Fruit fly (Drosophila melanogaster): ENCODE measurements around the gene CG3430.

CG3430 gene

DNA sequence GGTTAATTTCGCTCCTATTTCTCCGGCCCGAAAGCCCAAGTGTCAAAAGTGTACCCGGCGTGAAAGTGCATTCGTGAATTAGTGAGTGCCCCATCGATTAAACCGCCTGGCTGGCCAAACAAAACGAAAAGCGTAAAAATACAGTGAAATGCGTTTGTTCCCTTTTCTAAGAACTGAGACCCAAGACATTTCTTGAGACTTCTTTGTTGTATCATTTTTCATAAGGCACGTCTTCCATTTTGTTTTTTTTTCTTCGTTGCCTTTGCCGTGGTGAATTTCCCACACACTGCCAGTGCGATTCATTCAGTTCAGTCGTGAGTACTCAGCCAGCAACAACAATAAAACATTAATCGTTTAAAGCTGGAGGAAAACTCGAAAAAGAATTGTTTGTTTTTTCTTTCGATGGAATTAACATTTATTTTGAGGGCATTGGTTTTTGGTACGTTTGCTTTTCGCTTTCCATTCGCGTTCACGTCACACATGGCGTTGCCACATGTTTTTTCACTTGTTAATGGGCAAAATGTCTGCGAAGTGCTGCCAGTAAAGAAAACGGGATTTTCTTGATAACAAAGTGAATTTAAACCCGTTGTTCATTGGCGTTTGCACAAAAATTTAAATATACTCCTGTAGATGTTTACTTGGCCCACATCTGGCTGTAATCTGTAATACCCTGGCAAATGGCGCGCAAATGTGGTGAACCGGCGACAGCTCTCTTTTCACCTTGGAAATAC is 35.3 kb upstream of the CG3430 start (continued):
- TF ChIP-seq CG17359 (tag; optimal IDR thresholded peaks at IDR 0.05), result peak; percentile 14
- TF ChIP-seq gfzf (GFP tag; optimal IDR thresholded peaks at IDR 0.05), result peak; percentile 19
- peak in 1 of 2 experiments; percentile 3 for TF ChIP-seq Pdp1 (GFP tag; optimal IDR thresholded peaks at IDR 0.05)
- peak; percentile 16 for TF ChIP-seq pzg (GFP tag; optimal IDR thresholded peaks at IDR 0.05)
- TF ChIP-seq pros (GFP tag; optimal IDR thresholded peaks at IDR 0.05), result peak; percentile 95
- peak; percentile 19 for TF ChIP-seq Sin3A (optimal IDR thresholded peaks at IDR 0.05)
- peak in 1 of 2 experiments; percentile 7 for TF ChIP-seq bsh (GFP tag; optimal IDR thresholded peaks at IDR 0.05)
- TF ChIP-seq BEAF-32 (GFP tag; optimal IDR thresholded peaks at IDR 0.05), result peak; percentile 21
- peak; percentile 3 for TF ChIP-seq ERR (GFP tag; optimal IDR thresholded peaks at IDR 0.05)
- peak; percentile 2; the same call in 1 of the 2 replicates for TF ChIP-seq chm (GFP tag; IDR thresholded peaks at IDR 0.05)
- TF ChIP-seq insv (GFP tag; optimal IDR thresholded peaks at IDR 0.05), result peak in 1 of 2 experiments; percentile 26
- TF ChIP-seq CG14710 (tag; optimal IDR thresholded peaks at IDR 0.05), result peak; percentile 5

DNA sequence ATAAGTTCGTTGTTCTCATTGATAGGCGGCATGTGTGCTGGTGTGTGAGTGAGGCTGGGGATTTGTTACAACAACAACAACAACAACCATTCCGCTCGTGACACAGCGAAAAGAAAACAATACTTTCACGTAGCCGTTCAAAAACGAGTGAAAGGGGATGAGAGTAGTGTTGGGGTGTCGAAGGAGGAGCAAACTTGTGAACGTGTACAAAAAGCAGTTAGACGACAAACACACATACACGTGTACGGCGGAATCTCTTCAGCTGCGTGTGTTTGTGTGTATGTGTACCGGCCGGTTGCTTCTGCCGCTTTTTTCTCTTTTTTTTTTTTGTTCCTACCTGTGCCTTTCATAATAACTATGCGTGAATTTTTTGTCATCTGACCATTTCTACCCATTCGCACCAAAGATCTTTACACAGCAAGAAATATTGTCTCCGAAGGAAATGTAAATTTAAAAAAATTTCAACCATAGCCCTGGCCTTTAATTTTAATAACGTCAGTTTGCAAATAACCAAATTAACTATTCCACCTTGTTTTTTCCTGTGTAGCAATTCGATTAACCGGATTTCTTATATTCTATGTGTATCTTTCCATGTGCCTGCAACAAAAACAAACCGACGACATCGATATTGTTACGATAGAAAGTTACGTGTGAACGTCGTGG is 34.6 kb upstream of the CG3430 start:
- TF ChIP-seq CG33213 (GFP tag; optimal IDR thresholded peaks at IDR 0.05), result peak; percentile 42
- peak; percentile 8 for TF ChIP-seq gcm2 (GFP tag; optimal IDR thresholded peaks at IDR 0.05)
- peak; percentile 83 for TF ChIP-seq CG17359 (tag; optimal IDR thresholded peaks at IDR 0.05)
- TF ChIP-seq Abd-B (GFP tag; optimal IDR thresholded peaks at IDR 0.05), result no peak
- TF ChIP-seq CG10543 (GFP tag; optimal IDR thresholded peaks at IDR 0.05), result no peak
- peak; percentile 36 for TF ChIP-seq salm (tag; optimal IDR thresholded peaks at IDR 0.05)
- TF ChIP-seq CG17186 (GFP tag; optimal IDR thresholded peaks at IDR 0.05), result no peak
- TF ChIP-seq CG2712 (tag; optimal IDR thresholded peaks at IDR 0.05), result peak; percentile 78
- TF ChIP-seq eyg (GFP tag; optimal IDR thresholded peaks at IDR 0.05), result no peak
- peak; percentile 84; the same call in 1 of the 2 replicates for TF ChIP-seq CG14014 (GFP tag; IDR thresholded peaks at IDR 0.05)
- TF ChIP-seq ken (GFP tag; IDR thresholded peaks at IDR 0.05), result peak; percentile 83
- peak; percentile 42 for TF ChIP-seq chn (GFP tag; optimal IDR thresholded peaks at IDR 0.05)
- peak; percentile 55 for TF ChIP-seq CG5245 (GFP tag; optimal IDR thresholded peaks at IDR 0.05)
- 0 out of 3 replicates have a peak, but pooled peaks have one; percentile 58 for TF ChIP-seq CG17361 (GFP tag; IDR thresholded peaks at IDR 0.05)
- TF ChIP-seq CG10654 (GFP tag; optimal IDR thresholded peaks at IDR 0.05), result peak; percentile 59
- TF ChIP-seq run (tag; optimal IDR thresholded peaks at IDR 0.05), result no peak
- no peak for TF ChIP-seq pan (optimal IDR thresholded peaks at IDR 0.05)
- no peak for TF ChIP-seq pan (GFP tag; optimal IDR thresholded peaks at IDR 0.05 in 1 of 2, IDR thresholded peaks at IDR 0.05 in 1 of 2)
- TF ChIP-seq CG1792 (GFP tag; optimal IDR thresholded peaks at IDR 0.05), result peak; percentile 57
- peak; percentile 33 for TF ChIP-seq CG2116 (GFP tag; optimal IDR thresholded peaks at IDR 0.05)
- TF ChIP-seq ewg (GFP tag; optimal IDR thresholded peaks at IDR 0.05), result peak; percentile 40
- TF ChIP-seq CG7987 (GFP tag; optimal IDR thresholded peaks at IDR 0.05), result no peak
- no peak for TF ChIP-seq CG2678 (tag; optimal IDR thresholded peaks at IDR 0.05)
- TF ChIP-seq pzg (GFP tag; optimal IDR thresholded peaks at IDR 0.05), result no peak
- no peak for TF ChIP-seq bbx (GFP tag; IDR thresholded peaks at IDR 0.05; ENCODE audit: partially characterized antibody)
- peak; percentile 70 for TF ChIP-seq onecut (GFP tag; IDR thresholded peaks at IDR 0.05)
- TF ChIP-seq CG9817 (tag; optimal IDR thresholded peaks at IDR 0.05), result no peak
- TF ChIP-seq CG4328 (GFP tag; optimal IDR thresholded peaks at IDR 0.05), result no peak
- TF ChIP-seq CG13424 (tag; optimal IDR thresholded peaks at IDR 0.05), result peak; percentile 65
- TF ChIP-seq CG13775 (GFP tag; optimal IDR thresholded peaks at IDR 0.05), result peak; percentile 53
- TF ChIP-seq CG7556 (GFP tag; optimal IDR thresholded peaks at IDR 0.05), result peak; percentile 35
- no peak for TF ChIP-seq Kr (GFP tag; optimal IDR thresholded peaks at IDR 0.05)
- peak; percentile 74 for TF ChIP-seq CG34422 (GFP tag; IDR thresholded peaks at IDR 0.05)
- TF ChIP-seq insv (GFP tag; optimal IDR thresholded peaks at IDR 0.05), result no peak
- TF ChIP-seq CG32772 (GFP tag; IDR thresholded peaks at IDR 0.05), result no peak
- TF ChIP-seq CG4617 (GFP tag; optimal IDR thresholded peaks at IDR 0.05; ENCODE audit: borderline replicate concordance), result peak; percentile 46
- peak; percentile 48 for TF ChIP-seq CG2875 (GFP tag; optimal IDR thresholded peaks at IDR 0.05)

Data from whole organism, embryonic.